Worm (Caenorhabditis elegans) whole organism, young adult: Measurements from ENCODE around the gene Y48A6B.9.

Source experiments
- B0261.1 ChIP-seq: sonication (generic microtip); optimal IDR thresholded peaks from 2 replicates; lab custom pipeline; 2016; ENCODE audit warnings: mild to moderate bottlenecking, missing genetic modification characterization, moderate library complexity, missing compliant biosample characterization
- B0336.3 ChIP-seq: fragments of 200-800 bp; sonication (Bioruptor generic); IDR thresholded peaks from 2 replicates; pipeline ENCODE4 v1.3.6; 2022; ENCODE audit warnings: missing genetic modification characterization, missing compliant biosample characterization
- C06A6.2 ChIP-seq: fragments of 200-800 bp; sonication (Bioruptor generic); conservative IDR thresholded peaks from 2 replicates; pipeline ENCODE4 v1.3.6; 2022; ENCODE audit warnings: missing genetic modification characterization, missing compliant biosample characterization
- D2030.7 ChIP-seq: fragments of 200-800 bp; sonication (Bioruptor generic); IDR thresholded peaks from 2 replicates; pipeline ENCODE4 v1.3.6; 2022; ENCODE audit warnings: missing genetic modification reagents, missing genetic modification characterization, missing compliant biosample characterization
- F10E7.11 ChIP-seq: sonication (generic microtip); optimal IDR thresholded peaks from 2 replicates; lab custom pipeline; 2017; ENCODE audit warnings: mild to moderate bottlenecking, missing genetic modification characterization, moderate library complexity, missing compliant biosample characterization
- F39B2.1 ChIP-seq: fragments of 200-800 bp; sonication (Bioruptor generic); IDR thresholded peaks from 2 replicates; pipeline ENCODE4 v1.3.6; 2022; ENCODE audit warnings: missing genetic modification reagents, missing genetic modification characterization, missing compliant biosample characterization
- F49E8.2 ChIP-seq: sonication (generic microtip); optimal IDR thresholded peaks from 3 replicates; lab custom pipeline; 2017; ENCODE audit warnings: missing genetic modification characterization, mild to moderate bottlenecking, missing compliant biosample characterization, antibody characterized with exemption, moderate library complexity; ENCODE audit not compliant: insufficient read depth
- F55B11.4 ChIP-seq: sonication (generic microtip); optimal IDR thresholded peaks from 2 replicates; lab custom pipeline; 2016; ENCODE audit warnings: missing compliant biosample characterization, missing genetic modification characterization, borderline replicate concordance; ENCODE audit not compliant: insufficient read depth
- F57C9.4 ChIP-seq: sonication (generic microtip); optimal IDR thresholded peaks from 2 replicates; lab custom pipeline; 2017; ENCODE audit warnings: mild to moderate bottlenecking, missing genetic modification characterization, missing compliant biosample characterization
- T07F8.4 ChIP-seq: sonication (generic microtip); optimal IDR thresholded peaks from 2 replicates; lab custom pipeline; 2016; ENCODE audit warnings: mild to moderate bottlenecking, missing genetic modification characterization, moderate library complexity, missing compliant biosample characterization
- Y67H2A.10 ChIP-seq: fragments of 200-800 bp; sonication (Bioruptor generic); conservative IDR thresholded peaks from 2 replicates; pipeline ENCODE4 v1.3.6; 2022; ENCODE audit warnings: missing genetic modification reagents, missing genetic modification characterization, missing compliant biosample characterization
- ama-1 ChIP-seq, 3 experiments: fragments of 150-350 bp in 1 of 3; sonication (generic microtip) in 2 of 3; optimal IDR thresholded peaks; 2 replicates each; lab custom pipeline; 2014 to 2018; ENCODE audit warnings: missing biosample characterization in 2 of 3, missing genetic modification characterization in 2 of 3, missing genetic modification reagents in 2 of 3
- aptf-2 ChIP-seq: fragments of 200-800 bp; sonication (Bioruptor generic); conservative IDR thresholded peaks from 2 replicates; pipeline ENCODE4 v1.3.6; 2022; ENCODE audit warnings: missing genetic modification reagents, missing genetic modification characterization, missing compliant biosample characterization
- aptf-3 ChIP-seq: fragments of 200-800 bp; sonication (Bioruptor generic); IDR thresholded peaks from 2 replicates; pipeline ENCODE4 v1.3.6; 2022; ENCODE audit warnings: missing genetic modification characterization, missing compliant biosample characterization
- atf-7 ChIP-seq: sonication (generic microtip); optimal IDR thresholded peaks from 2 replicates; lab custom pipeline; 2017; ENCODE audit warnings: mild to moderate bottlenecking, missing genetic modification characterization, missing compliant biosample characterization
- athp-1 ChIP-seq: sonication (generic microtip); optimal IDR thresholded peaks from 2 replicates; lab custom pipeline; 2017; ENCODE audit warnings: mild to moderate bottlenecking, missing genetic modification characterization, missing compliant biosample characterization
- bed-2 ChIP-seq: fragments of 200-800 bp; sonication (Bioruptor generic); IDR thresholded peaks from 2 replicates; pipeline ENCODE4 v1.3.6; 2022; ENCODE audit warnings: missing genetic modification reagents, missing genetic modification characterization, missing compliant biosample characterization
- ceh-40 ChIP-seq: fragments of 200-800 bp; sonication (Bioruptor generic); IDR thresholded peaks from 2 replicates; pipeline ENCODE4 v1.3.6; 2022; ENCODE audit warnings: missing genetic modification characterization, missing compliant biosample characterization
- die-1 ChIP-seq: sonication (generic microtip); optimal IDR thresholded peaks from 2 replicates; lab custom pipeline; 2016; ENCODE audit warnings: missing genotype, mild to moderate bottlenecking, missing genetic modification characterization, missing compliant biosample characterization
- dpl-1 ChIP-seq: fragments of 150-350 bp; optimal IDR thresholded peaks from 2 replicates; lab custom pipeline; 2014; ENCODE audit warnings: missing biosample characterization, missing genetic modification reagents, missing genetic modification characterization
- ekl-4 ChIP-seq: fragments of 200-800 bp; sonication (Bioruptor generic); IDR thresholded peaks from 2 replicates; pipeline ENCODE4 v1.3.6; 2022; ENCODE audit warnings: missing genetic modification reagents, missing genetic modification characterization, missing compliant biosample characterization
- ets-4 ChIP-seq: fragments of 200-800 bp; sonication (Bioruptor generic); optimal IDR thresholded peaks from 2 replicates; lab custom pipeline; 2018; ENCODE audit warnings: mild to moderate bottlenecking, missing genetic modification characterization, missing compliant biosample characterization
- gei-17 ChIP-seq: fragments of 200-800 bp; sonication (Bioruptor generic); optimal IDR thresholded peaks from 2 replicates; lab custom pipeline; 2018; ENCODE audit warnings: mild to moderate bottlenecking, missing genetic modification characterization, missing compliant biosample characterization
- him-1 ChIP-seq: sonication (generic microtip); optimal IDR thresholded peaks from 2 replicates; lab custom pipeline; 2016; ENCODE audit warnings: missing genotype, missing genetic modification reagents, missing genetic modification characterization, missing compliant biosample characterization
- hmg-20 ChIP-seq: fragments of 200-800 bp; sonication (Bioruptor generic); IDR thresholded peaks from 2 replicates; pipeline ENCODE4 v1.3.6; 2022; ENCODE audit warnings: missing genetic modification reagents, missing genetic modification characterization, missing compliant biosample characterization
- hrde-1 ChIP-seq: sonication (generic microtip); optimal IDR thresholded peaks from 2 replicates; lab custom pipeline; 2016; ENCODE audit warnings: missing genetic modification characterization, mild to moderate bottlenecking, missing compliant biosample characterization, moderate library complexity, missing genotype, missing genetic modification reagents, borderline replicate concordance
- hsf-1 ChIP-seq: fragments of 200-800 bp; sonication (Bioruptor generic); IDR thresholded peaks from 2 replicates; pipeline ENCODE4 v1.3.6; 2022; ENCODE audit warnings: missing genetic modification reagents, missing genetic modification characterization, missing compliant biosample characterization
- lag-1 ChIP-seq: fragments of 200-800 bp; sonication (Bioruptor generic); IDR thresholded peaks from 2 replicates; pipeline ENCODE4 v1.3.6; 2022; ENCODE audit warnings: missing genetic modification reagents, missing genetic modification characterization, missing compliant biosample characterization
- let-526 ChIP-seq: fragments of 200-800 bp; sonication (Bioruptor generic); IDR thresholded peaks from 2 replicates; pipeline ENCODE4 v1.3.6; 2022; ENCODE audit warnings: missing genetic modification reagents, missing genetic modification characterization, missing compliant biosample characterization
- lsl-1 ChIP-seq: fragments of 200-800 bp; sonication (Bioruptor generic); optimal IDR thresholded peaks from 2 replicates; lab custom pipeline; 2018; ENCODE audit warnings: mild to moderate bottlenecking, missing genetic modification characterization, moderate library complexity, missing compliant biosample characterization
- lsy-27 ChIP-seq: sonication (generic microtip); optimal IDR thresholded peaks from 2 replicates; lab custom pipeline; 2017; ENCODE audit warnings: missing genetic modification characterization, mild to moderate bottlenecking, missing compliant biosample characterization, antibody characterized with exemption, missing genotype, borderline replicate concordance; ENCODE audit not compliant: insufficient read depth
- mcd-1 ChIP-seq: fragments of 200-800 bp; sonication (Bioruptor generic); IDR thresholded peaks from 2 replicates; pipeline ENCODE4 v1.3.6; 2022; ENCODE audit warnings: missing genetic modification reagents, missing genetic modification characterization, missing compliant biosample characterization
- mes-4 ChIP-seq: sonication (generic microtip); optimal IDR thresholded peaks from 2 replicates; lab custom pipeline; 2016; ENCODE audit warnings: missing genotype, missing genetic modification characterization, missing compliant biosample characterization
- nfya-1 ChIP-seq: sonication (generic microtip); optimal IDR thresholded peaks from 2 replicates; lab custom pipeline; 2017; ENCODE audit warnings: antibody characterized with exemption, missing compliant biosample characterization, missing genetic modification characterization, borderline replicate concordance; ENCODE audit not compliant: insufficient read depth
- pbrm-1 ChIP-seq: fragments of 200-800 bp; sonication (Bioruptor generic); IDR thresholded peaks from 2 replicates; pipeline ENCODE4 v1.3.6; 2022; ENCODE audit warnings: missing genetic modification reagents, missing genetic modification characterization, missing compliant biosample characterization
- pha-4 ChIP-seq: fragments of 150-350 bp; sonication (generic microtip); optimal IDR thresholded peaks from 2 replicates; lab custom pipeline; 2014; ENCODE audit warnings: missing biosample characterization, missing genetic modification reagents, missing genetic modification characterization
- rcor-1 ChIP-seq: fragments of 200-800 bp; sonication (Bioruptor generic); IDR thresholded peaks from 2 replicates; pipeline ENCODE4 v1.3.6; 2022; ENCODE audit warnings: missing genetic modification reagents, missing genetic modification characterization, missing compliant biosample characterization
- rec-8 ChIP-seq, 2 experiments: sonication (generic microtip); optimal IDR thresholded peaks; 2 replicates each; lab custom pipeline; 2016; ENCODE audit warnings: mild to moderate bottlenecking in 2 of 2, missing genetic modification characterization in 2 of 2, missing genetic modification reagents in 2 of 2, missing genotype in 2 of 2, missing biosample characterization in 1 of 2, missing compliant biosample characterization in 1 of 2, moderate library complexity in 1 of 2
- snpc-1.3 ChIP-seq: sonication (generic microtip); optimal IDR thresholded peaks from 2 replicates; lab custom pipeline; 2017; ENCODE audit warnings: missing genetic modification characterization, mild to moderate bottlenecking, missing compliant biosample characterization, antibody characterized with exemption, moderate library complexity, missing genotype, missing genetic modification reagents; ENCODE audit not compliant: insufficient read depth
- snpc-4 ChIP-seq, 5 experiments: fragments of 150-350 bp in 1 of 5; sonication (generic microtip) in 4 of 5; optimal IDR thresholded peaks; 2 replicates each; lab custom pipeline; 2014 to 2018; ENCODE audit warnings: missing genetic modification characterization in 5 of 5, missing biosample characterization in 3 of 5, antibody characterized with exemption in 2 of 5, mild to moderate bottlenecking in 2 of 5, missing compliant biosample characterization in 2 of 5, missing genotype in 2 of 5, moderate library complexity in 2 of 5, missing genetic modification reagents in 1 of 5
- sptf-2 ChIP-seq: fragments of 200-800 bp; sonication (Bioruptor generic); optimal IDR thresholded peaks from 2 replicates; lab custom pipeline; 2018; ENCODE audit warnings: mild to moderate bottlenecking, missing genetic modification characterization, missing compliant biosample characterization
- tbp1 ChIP-seq: fragments of 200-800 bp; sonication (Bioruptor generic); optimal IDR thresholded peaks from 2 replicates; lab custom pipeline; 2018; ENCODE audit warnings: mild to moderate bottlenecking, missing genetic modification characterization, missing compliant biosample characterization
- unc-130 ChIP-seq: sonication (generic microtip); optimal IDR thresholded peaks from 2 replicates; lab custom pipeline; 2016; ENCODE audit warnings: missing genetic modification reagents, missing genetic modification characterization, missing compliant biosample characterization
- unc-62 ChIP-seq: fragments of 150-350 bp; optimal IDR thresholded peaks from 2 replicates; lab custom pipeline; 2014; ENCODE audit warnings: missing biosample characterization, missing genetic modification reagents, missing genetic modification characterization
- ztf-18 ChIP-seq: sonication (generic microtip); optimal IDR thresholded peaks from 2 replicates; lab custom pipeline; 2016; ENCODE audit warnings: missing genotype, mild to moderate bottlenecking, missing genetic modification characterization, missing compliant biosample characterization
- ztf-26 ChIP-seq: sonication (generic microtip); optimal IDR thresholded peaks from 2 replicates; lab custom pipeline; 2017; ENCODE audit warnings: missing genetic modification characterization, missing compliant biosample characterization

The Y48A6B.9 gene

DNA sequence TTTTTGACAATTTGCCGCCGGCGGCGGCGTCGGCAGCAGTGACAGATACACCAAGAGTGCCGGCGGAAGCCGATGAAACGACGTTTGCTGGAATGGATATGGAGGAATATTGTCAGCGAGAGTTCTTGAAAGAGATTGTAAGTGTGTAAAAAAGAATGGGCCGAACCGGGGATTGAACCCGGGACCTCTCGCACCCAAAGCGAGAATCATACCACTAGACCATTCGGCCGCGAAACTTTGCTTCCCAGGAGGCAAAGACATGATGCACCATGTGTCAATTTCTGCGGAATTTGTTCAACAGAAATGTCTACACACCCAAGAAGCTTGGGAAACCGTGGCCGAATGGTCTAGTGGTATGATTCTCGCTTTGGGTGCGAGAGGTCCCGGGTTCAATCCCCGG, 33.7 kb downstream of the Y48A6B.9 start (continued):
- peak; percentile 90 for TF ChIP-seq C06A6.2
- TF ChIP-seq athp-1, result peak; percentile 54
- peak; percentile 73 for TF ChIP-seq D2030.7 (GFP tag; lab: Robert Waterston, UW)
- TF ChIP-seq F57C9.4 (tag; lab: Kevin White, UChicago), result no peak
- peak; percentile 68 for TF ChIP-seq F49E8.2 (tag; lab: Kevin White, UChicago)
- peak; percentile 43 for TF ChIP-seq dpl-1 (GFP tag; lab: Kevin White, UChicago)
- TF ChIP-seq ztf-26 (tag; lab: Kevin White, UChicago), result peak; percentile 61
- TF ChIP-seq hrde-1 (tag; lab: Kevin White, UChicago), result peak; percentile 78
- TF ChIP-seq ztf-18 (tag; lab: Kevin White, UChicago), result peak; percentile 67
- TF ChIP-seq unc-130, result peak; percentile 19
- TF ChIP-seq T07F8.4 (tag; lab: Kevin White, UChicago), result peak; percentile 54
- peak; percentile 61 for TF ChIP-seq him-1
- TF ChIP-seq nfya-1, result no peak
- peak; percentile 72 for TF ChIP-seq gei-17 (GFP tag; lab: Kevin White, UChicago)
- no peak for TF ChIP-seq bed-2 (GFP tag; lab: Robert Waterston, UW)
- peak; percentile 99 for TF ChIP-seq B0261.1
- peak; percentile 87 for TF ChIP-seq snpc-1.3 (tag; lab: Kevin White, UChicago)
- 0 out of 2 replicates have a peak, but pooled peaks have one; percentile 6 for TF ChIP-seq F39B2.1 (GFP tag; lab: Robert Waterston, UW)
- TF ChIP-seq rcor-1, result peak; percentile 86
- peak; percentile 94 for TF ChIP-seq aptf-3 (GFP tag; lab: Robert Waterston, UW)
- TF ChIP-seq ceh-40 (GFP tag; lab: Robert Waterston, UW), result peak; percentile 69; the same call in 1 of the 2 replicates
- no peak for TF ChIP-seq mes-4
- TF ChIP-seq lag-1 (GFP tag; lab: Robert Waterston, UW), result no peak
- TF ChIP-seq pbrm-1 (GFP tag; lab: Robert Waterston, UW), result peak; percentile 92
- peak; percentile 75 for TF ChIP-seq die-1
- TF ChIP-seq ekl-4 (GFP tag; lab: Robert Waterston, UW), result peak; percentile 92
- TF ChIP-seq ets-4 (GFP tag; lab: Kevin White, UChicago), result no peak
- TF ChIP-seq aptf-2 (GFP tag; lab: Robert Waterston, UW), result peak; percentile 93
- peak; percentile 73; the same call in 1 of the 2 replicates for TF ChIP-seq let-526 (GFP tag; lab: Robert Waterston, UW)
- 0 out of 2 replicates have a peak, but pooled peaks have one; percentile 24 for TF ChIP-seq Y67H2A.10 (GFP tag; lab: Robert Waterston, UW)
- TF ChIP-seq F55B11.4 (tag; lab: Kevin White, UChicago), result no peak
- TF ChIP-seq rec-8 (tag; optimal IDR thresholded peaks at IDR 0.05; lab: Kevin White, UChicago), result peak; percentile 39 to 49
- peak; percentile 76; the same call in 1 of the 2 replicates for TF ChIP-seq hmg-20 (GFP tag; lab: Robert Waterston, UW)
- no peak for TF ChIP-seq F10E7.11
- TF ChIP-seq mcd-1 (GFP tag; lab: Robert Waterston, UW), result peak; percentile 89
- no peak for TF ChIP-seq unc-62 (GFP tag; lab: Kevin White, UChicago)
- no peak for TF ChIP-seq pha-4 (tag; lab: Kevin White, UChicago)
- peak; percentile 70 for TF ChIP-seq atf-7 (tag; lab: Kevin White, UChicago)
- TF ChIP-seq lsl-1 (GFP tag; lab: Kevin White, UChicago), result peak; percentile 58
- no peak for TF ChIP-seq sptf-2 (GFP tag; lab: Kevin White, UChicago)
- peak; percentile 76 for TF ChIP-seq B0336.3 (GFP tag; lab: Robert Waterston, UW)
- no peak for TF ChIP-seq ama-1 (optimal IDR thresholded peaks at IDR 0.05; lab: Kevin White, UChicago)
- TF ChIP-seq ama-1 (GFP tag; optimal IDR thresholded peaks at IDR 0.05; lab: Kevin White, UChicago), result no peak
- peak; percentile 39; the same call in 1 of the 2 replicates for TF ChIP-seq hsf-1 (GFP tag; lab: Robert Waterston, UW)
- TF ChIP-seq snpc-4 (GFP tag; optimal IDR thresholded peaks at IDR 0.05; lab: Kevin White, UChicago), result peak; percentile 69
- TF ChIP-seq snpc-4 (tag; optimal IDR thresholded peaks at IDR 0.05; lab: Kevin White, UChicago), result peak in 3 of 4 experiments; percentile 69 to 81 (median 79)
- peak; percentile 99 for TF ChIP-seq tbp1 (GFP tag; lab: Kevin White, UChicago)
- peak; percentile 48 for TF ChIP-seq lsy-27 (tag; lab: Kevin White, UChicago)
